Worm (Caenorhabditis elegans): ENCODE measurements around the gene Y45F10A.7.
"Not testable (repeated sequence)": the region's sequence is repeated elsewhere in the genome, so short reads cannot be mapped to it uniquely, and the experiment has no call there.

Y45F10A.7 gene

DNA sequence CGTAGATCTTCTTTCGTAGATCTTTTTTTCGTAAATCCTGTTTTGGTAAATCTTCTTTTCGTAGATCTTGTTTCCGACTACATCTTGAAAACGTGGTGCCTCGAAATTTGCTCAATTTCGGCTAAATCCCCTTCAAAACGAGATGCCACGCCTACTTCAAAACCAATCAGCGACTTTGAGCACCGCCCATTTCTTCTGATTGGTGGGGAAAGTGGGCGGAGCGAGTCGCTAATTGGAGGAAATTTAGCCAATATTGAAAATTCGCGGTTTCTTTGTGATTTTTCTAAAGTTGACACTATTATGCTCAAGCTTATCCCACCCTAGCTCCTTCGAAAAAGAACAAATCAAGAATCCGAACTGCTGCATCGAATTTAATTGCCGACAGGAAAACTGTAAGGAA is 4.8 kb upstream of the Y45F10A.7 start:
- TF ChIP-seq K11D2.4 (GFP tag; IDR thresholded peaks at IDR 0.05) (no peak), hlh-26 (GFP tag; conservative IDR thresholded peaks at IDR 0.05) (no peak), dox-1 (GFP tag; IDR thresholded peaks at IDR 0.05) (no peak), T26A5.8 (tag; optimal IDR thresholded peaks at IDR 0.05) (no peak), ceh-100 (GFP tag; IDR thresholded peaks at IDR 0.05) (no peak), let-607 (tag; optimal IDR thresholded peaks at IDR 0.05) (no peak), rec-8 (tag; optimal IDR thresholded peaks at IDR 0.05) (no peak)

DNA sequence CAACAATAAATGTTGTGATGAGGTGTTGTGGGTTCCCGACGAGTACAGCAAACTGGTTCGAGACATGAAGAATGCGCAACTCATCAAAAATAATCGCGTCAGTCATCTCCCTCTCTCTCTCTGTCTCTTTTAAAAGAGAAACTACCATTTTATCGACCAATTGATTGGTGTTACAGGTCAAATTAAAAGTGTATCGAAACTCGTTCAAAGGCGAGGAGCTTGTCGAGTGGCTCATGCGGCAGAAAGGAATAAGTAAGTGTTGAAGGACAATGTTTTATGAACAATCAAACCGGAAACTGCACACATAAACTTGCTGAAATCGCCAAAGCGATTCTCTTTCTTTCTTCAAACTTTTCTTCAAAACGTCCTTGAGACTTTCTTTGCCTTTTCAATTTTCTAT is 1.3 kb downstream of the Y45F10A.7 start:
- TF ChIP-seq madf-3 (GFP tag; IDR thresholded peaks at IDR 0.05): no peak
- TF ChIP-seq xnd-1 (tag; optimal IDR thresholded peaks at IDR 0.05): no peak
- no peak for TF ChIP-seq T07F8.4 (tag; optimal IDR thresholded peaks at IDR 0.05)
- no peak for TF ChIP-seq F52B5.7 (tag; optimal IDR thresholded peaks at IDR 0.05)
- no peak for TF ChIP-seq snpc-1.1 (tag; optimal IDR thresholded peaks at IDR 0.05; ENCODE audit: insufficient read depth)
- TF ChIP-seq ztf-6 (GFP tag; IDR thresholded peaks at IDR 0.05): no peak

DNA sequence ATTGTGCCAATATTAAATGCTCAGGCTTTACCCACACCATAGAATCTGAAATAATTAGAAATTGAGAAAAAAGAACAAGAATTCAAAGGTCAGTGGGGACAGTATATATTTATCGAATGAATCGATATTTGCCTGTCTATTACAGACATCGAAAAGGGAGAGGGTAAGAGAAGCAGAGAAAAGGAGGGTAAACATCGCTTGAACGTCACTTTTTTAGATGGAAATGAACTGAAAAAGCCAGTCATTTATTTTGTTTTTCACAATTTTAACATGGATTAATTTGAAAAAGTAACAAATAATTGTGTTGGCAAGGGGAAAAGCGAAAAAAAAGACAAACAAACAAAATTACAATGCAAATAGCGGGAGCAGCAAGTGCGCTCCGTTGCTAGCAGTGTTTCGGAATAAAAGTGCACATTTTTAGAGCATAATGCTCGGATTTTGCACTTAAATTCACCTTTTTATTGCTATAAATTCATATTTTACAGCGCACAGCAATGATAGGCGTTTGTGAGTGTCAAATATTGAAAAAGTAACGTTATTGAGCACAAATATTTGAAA is 10.5 kb downstream of the Y45F10A.7 start, which contains the start of gene tbc-9:
Gene tbc-9, minus strand, starts transcription at position 51 of the 558 bp plus-strand sequence.
- TF ChIP-seq C17E4.6 (GFP tag; IDR thresholded peaks at IDR 0.05) (no peak), dpl-1 (GFP tag; optimal IDR thresholded peaks at IDR 0.05) (no peak), attf-6 (GFP tag; IDR thresholded peaks at IDR 0.05) (no peak), lin-26 (GFP tag; IDR thresholded peaks at IDR 0.05) (no peak), B0261.1 (tag; optimal IDR thresholded peaks at IDR 0.05) (no peak), pbrm-1 (GFP tag; IDR thresholded peaks at IDR 0.05) (no peak), chd-7 (tag; optimal IDR thresholded peaks at IDR 0.05) (no peak), F55B11.4 (tag; optimal IDR thresholded peaks at IDR 0.05; ENCODE audit: borderline replicate concordance, insufficient read depth) (no peak), xnd-1 (tag; optimal IDR thresholded peaks at IDR 0.05) (no peak), lsl-1 (GFP tag; optimal IDR thresholded peaks at IDR 0.05) (no peak), ztf-6 (GFP tag; IDR thresholded peaks at IDR 0.05) (no peak), ztf-22 (GFP tag; optimal IDR thresholded peaks at IDR 0.05) (no peak), tlf-1 (GFP tag; optimal IDR thresholded peaks at IDR 0.05) (no peak), cebp-1 (GFP tag; IDR thresholded peaks at IDR 0.05) (no peak), cebp-1 (tag; optimal IDR thresholded peaks at IDR 0.05) (no peak)

DNA sequence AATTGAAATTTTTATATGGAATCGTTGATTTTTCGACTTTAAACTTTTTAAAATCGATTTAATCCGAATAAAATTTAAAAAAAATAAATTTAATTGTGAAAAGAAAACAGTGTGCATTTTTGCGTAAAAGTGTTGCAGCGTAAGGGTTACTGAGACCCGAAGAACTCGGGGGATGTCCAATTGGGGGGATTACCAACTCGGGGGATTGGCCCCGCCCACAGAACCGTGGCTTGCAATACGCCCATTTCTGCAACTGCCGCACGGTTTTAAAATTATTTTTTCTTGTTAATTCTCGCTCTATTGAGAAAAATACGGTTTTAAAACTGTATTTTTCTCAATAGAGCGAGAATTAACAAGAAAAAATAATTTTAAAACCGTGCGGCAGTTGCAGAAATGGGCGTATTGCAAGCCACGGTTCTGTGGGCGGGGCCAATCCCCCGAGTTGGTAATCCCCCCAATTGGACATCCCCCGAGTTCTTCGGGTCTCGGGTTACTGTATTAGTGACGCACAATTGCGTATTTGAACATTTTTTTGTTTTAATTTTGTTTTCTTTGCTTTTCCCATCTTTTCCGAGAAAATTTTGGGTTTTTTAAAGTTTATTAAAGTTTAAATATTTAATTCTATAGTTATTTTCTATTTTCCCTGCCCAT is 11.1 kb downstream of the Y45F10A.7 start:
- TF ChIP-seq dpl-1 (GFP tag; optimal IDR thresholded peaks at IDR 0.05) (peak; percentile 16), D2030.7 (GFP tag; IDR thresholded peaks at IDR 0.05) (peak; percentile 54), F49E8.2 (tag; optimal IDR thresholded peaks at IDR 0.05; ENCODE audit: insufficient read depth) (peak; percentile 41), ztf-28 (GFP tag; IDR thresholded peaks at IDR 0.05) (peak; percentile 5; the same call in 1 of the 2 replicates), rcor-1 (GFP tag; IDR thresholded peaks at IDR 0.05) (0 out of 2 replicates have a peak, but pooled peaks have one; percentile 10), attf-6 (GFP tag; IDR thresholded peaks at IDR 0.05) (peak; percentile 37), Y53F4B.3 (GFP tag; IDR thresholded peaks at IDR 0.05) (0 out of 2 replicates have a peak, but pooled peaks have one; percentile 4), ceh-100 (GFP tag; IDR thresholded peaks at IDR 0.05) (peak; percentile 80), mcd-1 (GFP tag; IDR thresholded peaks at IDR 0.05) (peak; percentile 54), snpc-4 (tag; optimal IDR thresholded peaks at IDR 0.05) (peak in 2 of 4 experiments; percentile 45 to 48), lsl-1 (GFP tag; optimal IDR thresholded peaks at IDR 0.05) (peak; percentile 70), snpc-1.3 (tag; optimal IDR thresholded peaks at IDR 0.05; ENCODE audit: insufficient read depth) (peak; percentile 27), attf-3 (GFP tag; conservative IDR thresholded peaks at IDR 0.05) (0 out of 2 replicates have a peak, but pooled peaks have one; percentile 29), ekl-4 (GFP tag; IDR thresholded peaks at IDR 0.05) (0 out of 2 replicates have a peak, but pooled peaks have one; percentile 12), madf-6 (GFP tag; IDR thresholded peaks at IDR 0.05) (peak; percentile 54), ceh-91 (GFP tag; IDR thresholded peaks at IDR 0.05) (peak; percentile 48; the same call in 1 of the 2 replicates)
- not testable (repeated sequence) for TF ChIP-seq snpc-4 (GFP tag; optimal IDR thresholded peaks at IDR 0.05)

Data from whole organism, young adult.